Fruit fly (Drosophila melanogaster): ENCODE measurements around the gene CG34012.
A peak's percentile ranks its signal among the peaks of the same experiment; 100 is the strongest.

Gene CG34012

DNA sequence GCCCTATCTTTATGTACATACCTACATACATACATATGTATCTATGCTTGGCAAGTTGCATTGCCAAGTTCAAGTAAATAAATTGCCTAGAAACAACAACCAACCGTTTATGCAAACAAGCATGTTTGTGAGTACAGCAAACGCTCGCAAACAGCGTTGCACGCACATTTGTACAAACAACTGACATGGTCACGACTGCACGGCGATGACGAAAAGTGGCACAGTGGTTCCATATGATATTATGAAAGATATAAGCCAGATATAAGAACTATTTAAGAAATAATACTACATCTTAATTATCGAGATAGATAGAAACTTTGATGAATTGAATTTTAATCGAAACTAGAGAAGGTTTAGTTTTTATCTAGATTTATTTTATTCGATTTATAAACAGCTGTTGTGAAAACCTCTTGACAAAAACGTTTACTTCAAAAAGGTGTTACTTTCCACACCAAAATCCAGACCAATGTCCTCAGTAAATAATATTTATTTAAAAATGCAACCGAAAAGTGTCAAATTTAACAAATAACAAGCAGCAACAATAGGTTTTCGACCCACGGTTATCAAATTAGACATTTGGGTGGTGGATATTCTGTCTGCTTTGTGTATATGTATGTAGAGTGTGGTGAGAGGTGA, 19.4 kb downstream of the CG34012 start (continued):
- peak; percentile 59 for TF ChIP-seq Aef1 (GFP tag; IDR thresholded peaks at IDR 0.05)
- peak; percentile 50 for TF ChIP-seq B-H1 (GFP tag; IDR thresholded peaks at IDR 0.05)
- TF ChIP-seq CG43689 (GFP tag; IDR thresholded peaks at IDR 0.05): peak; percentile 25; the same call in 1 of the 2 replicates
- TF ChIP-seq fd96Cb (tag; optimal IDR thresholded peaks at IDR 0.05): peak; percentile 89
- peak; percentile 47 for TF ChIP-seq CG12942 (GFP tag; optimal IDR thresholded peaks at IDR 0.05)
- peak; percentile 61 for TF ChIP-seq ash1 (GFP tag; optimal IDR thresholded peaks at IDR 0.05)
- peak; percentile 71 for TF ChIP-seq CG1603 (tag; optimal IDR thresholded peaks at IDR 0.05)
- TF ChIP-seq Optix (GFP tag; IDR thresholded peaks at IDR 0.05): peak; percentile 75
- TF ChIP-seq CG8478 (optimal IDR thresholded peaks at IDR 0.05): no peak
- peak; percentile 79 for TF ChIP-seq jing (GFP tag; optimal IDR thresholded peaks at IDR 0.05)
- peak; percentile 78 for TF ChIP-seq sug (tag; optimal IDR thresholded peaks at IDR 0.05)
- TF ChIP-seq hth (optimal IDR thresholded peaks at IDR 0.05): no peak
- peak; percentile 90 for TF ChIP-seq Awh (GFP tag; IDR thresholded peaks at IDR 0.05)
- peak; percentile 82 for TF ChIP-seq CG12236 (GFP tag; optimal IDR thresholded peaks at IDR 0.05)
- TF ChIP-seq repo (GFP tag; optimal IDR thresholded peaks at IDR 0.05): peak; percentile 78
- peak; percentile 83; the same call in 2 of the 3 replicates for TF ChIP-seq tgo (GFP tag; IDR thresholded peaks at IDR 0.05)
- TF ChIP-seq Dek (tag; optimal IDR thresholded peaks at IDR 0.05): peak; percentile 76
- TF ChIP-seq Lhr (GFP tag; optimal IDR thresholded peaks at IDR 0.05): peak; percentile 81
- no peak for TF ChIP-seq Doc3 (GFP tag; IDR thresholded peaks at IDR 0.05; ENCODE audit: partially characterized antibody)
- TF ChIP-seq cwo (GFP tag; optimal IDR thresholded peaks at IDR 0.05): peak; percentile 87
- TF ChIP-seq CG14441 (GFP tag; IDR thresholded peaks at IDR 0.05): peak; percentile 73; the same call in 1 of the 2 replicates
- TF ChIP-seq CG34376 (GFP tag; optimal IDR thresholded peaks at IDR 0.05): peak; percentile 70
- peak; percentile 87; the same call in 1 of the 3 replicates for TF ChIP-seq dysf (GFP tag; IDR thresholded peaks at IDR 0.05)
- TF ChIP-seq otp (GFP tag; IDR thresholded peaks at IDR 0.05): peak; percentile 91
- TF ChIP-seq HmgZ (tag; optimal IDR thresholded peaks at IDR 0.05): peak; percentile 77
- TF ChIP-seq CG17186 (GFP tag; optimal IDR thresholded peaks at IDR 0.05): peak; percentile 52
- peak; percentile 10 for TF ChIP-seq abd-A (tag; optimal IDR thresholded peaks at IDR 0.05)
- peak; percentile 57 for TF ChIP-seq ttk (GFP tag; IDR thresholded peaks at IDR 0.05)
- TF ChIP-seq bbx (GFP tag; IDR thresholded peaks at IDR 0.05; ENCODE audit: partially characterized antibody): no peak
- TF ChIP-seq eve (GFP tag; optimal IDR thresholded peaks at IDR 0.05): peak; percentile 1 to 98
- no peak for TF ChIP-seq Sin3A (optimal IDR thresholded peaks at IDR 0.05)
- peak; percentile 75 for TF ChIP-seq CG17359 (tag; optimal IDR thresholded peaks at IDR 0.05)
- TF ChIP-seq Deaf1 (tag; optimal IDR thresholded peaks at IDR 0.05): peak; percentile 77
- peak; percentile 88 for TF ChIP-seq CG15601 (tag; optimal IDR thresholded peaks at IDR 0.05)
- peak; percentile 75 for TF ChIP-seq psq (GFP tag; optimal IDR thresholded peaks at IDR 0.05)
- no peak for TF ChIP-seq fru (optimal IDR thresholded peaks at IDR 0.05)
- peak; percentile 89 for TF ChIP-seq CG5953 (GFP tag; IDR thresholded peaks at IDR 0.05)
- TF ChIP-seq CG10979 (tag; optimal IDR thresholded peaks at IDR 0.05): peak; percentile 95
- TF ChIP-seq CG15479 (GFP tag; optimal IDR thresholded peaks at IDR 0.05): peak; percentile 82
- peak; percentile 95 for TF ChIP-seq az2 (GFP tag; optimal IDR thresholded peaks at IDR 0.05)
- peak; percentile 96 for TF ChIP-seq odd (GFP tag; optimal IDR thresholded peaks at IDR 0.05)
- TF ChIP-seq CG11093 (GFP tag; IDR thresholded peaks at IDR 0.05): peak; percentile 72
- peak; percentile 80 for TF ChIP-seq tx (GFP tag; optimal IDR thresholded peaks at IDR 0.05)
- peak; percentile 75 for TF ChIP-seq Jarid2 (GFP tag; optimal IDR thresholded peaks at IDR 0.05)
- TF ChIP-seq unc-4 (GFP tag; IDR thresholded peaks at IDR 0.05; ENCODE audit: partially characterized antibody): no peak
- peak; percentile 86 for TF ChIP-seq Med (GFP tag)
- peak; percentile 4; the same call in 1 of the 2 replicates for TF ChIP-seq dimm (GFP tag; IDR thresholded peaks at IDR 0.05)
- peak; percentile 89 for TF ChIP-seq Hmr (GFP tag; optimal IDR thresholded peaks at IDR 0.05)
- TF ChIP-seq usp (GFP tag; optimal IDR thresholded peaks at IDR 0.05): no peak
- TF ChIP-seq CG7357 (GFP tag; IDR thresholded peaks at IDR 0.05): no peak; the same call in none of the 3 replicates
- peak; percentile 44; the same call in 1 of the 2 replicates for TF ChIP-seq Gsc (GFP tag; IDR thresholded peaks at IDR 0.05)
